Worm (Caenorhabditis elegans) whole organism, young adult: Measurements from ENCODE around the gene gop-1.

Experiments used
- B0035.1 ChIP-seq: sonication (generic microtip); optimal IDR thresholded peaks from 2 replicates; lab custom pipeline; 2016; ENCODE audit warnings: missing genetic modification characterization, mild to moderate bottlenecking, missing compliant biosample characterization, missing genotype, missing genetic modification reagents
- C17E4.6 ChIP-seq: fragments of 200-800 bp; sonication (Bioruptor generic); IDR thresholded peaks from 2 replicates; pipeline ENCODE4 v1.3.6; 2022; ENCODE audit warnings: missing genetic modification reagents, missing genetic modification characterization, missing compliant biosample characterization
- F10E7.11 ChIP-seq: sonication (generic microtip); optimal IDR thresholded peaks from 2 replicates; lab custom pipeline; 2017; ENCODE audit warnings: mild to moderate bottlenecking, missing genetic modification characterization, moderate library complexity, missing compliant biosample characterization
- F23B12.7 ChIP-seq: sonication (generic microtip); optimal IDR thresholded peaks from 2 replicates; lab custom pipeline; 2017; ENCODE audit warnings: missing genetic modification characterization, mild to moderate bottlenecking, missing compliant biosample characterization, antibody characterized with exemption, moderate library complexity; ENCODE audit not compliant: insufficient read depth
- K12H6.12 ChIP-seq: fragments of 200-800 bp; sonication (Bioruptor generic); optimal IDR thresholded peaks from 2 replicates; lab custom pipeline; 2018; ENCODE audit warnings: mild to moderate bottlenecking, missing genetic modification characterization, missing compliant biosample characterization
- Y53F4B.3 ChIP-seq: fragments of 200-800 bp; sonication (Bioruptor generic); IDR thresholded peaks from 2 replicates; pipeline ENCODE4 v1.3.6; 2022; ENCODE audit warnings: missing genetic modification reagents, missing genetic modification characterization, missing compliant biosample characterization
- Y67H2A.10 ChIP-seq: fragments of 200-800 bp; sonication (Bioruptor generic); conservative IDR thresholded peaks from 2 replicates; pipeline ENCODE4 v1.3.6; 2022; ENCODE audit warnings: missing genetic modification reagents, missing genetic modification characterization, missing compliant biosample characterization
- ZK185.1 ChIP-seq: sonication (generic microtip); optimal IDR thresholded peaks from 2 replicates; lab custom pipeline; 2016; ENCODE audit warnings: mild to moderate bottlenecking, missing genetic modification characterization, missing compliant biosample characterization; ENCODE audit not compliant: poor library complexity, severe bottlenecking
- attf-5 ChIP-seq: fragments of 200-800 bp; sonication (Bioruptor generic); optimal IDR thresholded peaks from 2 replicates; lab custom pipeline; 2018; ENCODE audit warnings: mild to moderate bottlenecking, missing genetic modification characterization, missing compliant biosample characterization
- bed-1 ChIP-seq: fragments of 200-800 bp; sonication (Bioruptor generic); IDR thresholded peaks from 2 replicates; pipeline ENCODE4 v1.3.6; 2022; ENCODE audit warnings: missing genetic modification reagents, missing genetic modification characterization, missing compliant biosample characterization
- bed-2 ChIP-seq: fragments of 200-800 bp; sonication (Bioruptor generic); IDR thresholded peaks from 2 replicates; pipeline ENCODE4 v1.3.6; 2022; ENCODE audit warnings: missing genetic modification reagents, missing genetic modification characterization, missing compliant biosample characterization
- cebp-1 ChIP-seq, 2 experiments: fragments of 200-800 bp in 1 of 2; sonication (Bioruptor generic) in 1 of 2; sonication (generic microtip) in 1 of 2; IDR thresholded peaks in 1 of 2; optimal IDR thresholded peaks in 1 of 2; 2 replicates each; pipeline versions ENCODE4 v1.3.6 to Lab custom; 2017 to 2022; ENCODE audit warnings: missing compliant biosample characterization in 2 of 2, missing genetic modification characterization in 2 of 2, mild to moderate bottlenecking in 1 of 2, missing genetic modification reagents in 1 of 2, moderate library complexity in 1 of 2
- ceh-100 ChIP-seq: fragments of 200-800 bp; sonication (Bioruptor generic); IDR thresholded peaks from 2 replicates; pipeline ENCODE4 v1.3.6; 2022; ENCODE audit warnings: missing genetic modification reagents, missing genetic modification characterization, missing compliant biosample characterization
- ceh-79 ChIP-seq: sonication (generic microtip); optimal IDR thresholded peaks from 2 replicates; lab custom pipeline; 2017; ENCODE audit warnings: mild to moderate bottlenecking, missing genetic modification characterization, missing compliant biosample characterization
- chd-7 ChIP-seq: sonication (generic microtip); optimal IDR thresholded peaks from 2 replicates; lab custom pipeline; 2016; ENCODE audit warnings: mild to moderate bottlenecking, missing genetic modification characterization, moderate library complexity, missing compliant biosample characterization
- die-1 ChIP-seq: sonication (generic microtip); optimal IDR thresholded peaks from 2 replicates; lab custom pipeline; 2016; ENCODE audit warnings: missing genotype, mild to moderate bottlenecking, missing genetic modification characterization, missing compliant biosample characterization
- efl-1 ChIP-seq: fragments of 150-350 bp; optimal IDR thresholded peaks from 2 replicates; lab custom pipeline; 2014; ENCODE audit warnings: missing biosample characterization, missing genetic modification reagents, missing genetic modification characterization
- egl-18 ChIP-seq: fragments of 200-800 bp; sonication (Bioruptor generic); IDR thresholded peaks from 2 replicates; pipeline ENCODE4 v1.3.6; 2022; ENCODE audit warnings: missing genetic modification reagents, missing genetic modification characterization, missing compliant biosample characterization
- egrh-3 ChIP-seq: fragments of 200-800 bp; sonication (Bioruptor generic); IDR thresholded peaks from 2 replicates; pipeline ENCODE4 v1.3.6; 2022; ENCODE audit warnings: missing genetic modification reagents, missing genetic modification characterization, missing compliant biosample characterization
- ekl-4 ChIP-seq: fragments of 200-800 bp; sonication (Bioruptor generic); IDR thresholded peaks from 2 replicates; pipeline ENCODE4 v1.3.6; 2022; ENCODE audit warnings: missing genetic modification reagents, missing genetic modification characterization, missing compliant biosample characterization
- fkh-3 ChIP-seq: sonication (generic microtip); optimal IDR thresholded peaks from 2 replicates; lab custom pipeline; 2016; ENCODE audit warnings: mild to moderate bottlenecking, missing genetic modification characterization, missing compliant biosample characterization
- hmg-1.2 ChIP-seq: fragments of 200-800 bp; sonication (Bioruptor generic); IDR thresholded peaks from 2 replicates; pipeline ENCODE4 v1.3.6; 2022; ENCODE audit warnings: missing genetic modification reagents, missing genetic modification characterization, missing compliant biosample characterization
- hmg-20 ChIP-seq: fragments of 200-800 bp; sonication (Bioruptor generic); IDR thresholded peaks from 2 replicates; pipeline ENCODE4 v1.3.6; 2022; ENCODE audit warnings: missing genetic modification reagents, missing genetic modification characterization, missing compliant biosample characterization
- hrde-1 ChIP-seq: sonication (generic microtip); optimal IDR thresholded peaks from 2 replicates; lab custom pipeline; 2016; ENCODE audit warnings: missing genetic modification characterization, mild to moderate bottlenecking, missing compliant biosample characterization, moderate library complexity, missing genotype, missing genetic modification reagents, borderline replicate concordance
- lin-40 ChIP-seq: sonication (generic microtip); optimal IDR thresholded peaks from 2 replicates; lab custom pipeline; 2016; ENCODE audit warnings: missing genetic modification characterization, mild to moderate bottlenecking, missing compliant biosample characterization, missing genotype, missing genetic modification reagents
- lin-54 ChIP-seq: fragments of 200-800 bp; sonication (Bioruptor generic); optimal IDR thresholded peaks from 2 replicates; lab custom pipeline; 2018; ENCODE audit warnings: mild to moderate bottlenecking, missing genetic modification characterization, missing compliant biosample characterization
- lsl-1 ChIP-seq: fragments of 200-800 bp; sonication (Bioruptor generic); optimal IDR thresholded peaks from 2 replicates; lab custom pipeline; 2018; ENCODE audit warnings: mild to moderate bottlenecking, missing genetic modification characterization, moderate library complexity, missing compliant biosample characterization
- madf-3 ChIP-seq: fragments of 200-800 bp; sonication (Bioruptor generic); IDR thresholded peaks from 2 replicates; pipeline ENCODE4 v1.3.6; 2022; ENCODE audit warnings: missing genetic modification reagents, missing genetic modification characterization, missing compliant biosample characterization
- nfya-2 ChIP-seq: fragments of 200-800 bp; sonication (Bioruptor generic); IDR thresholded peaks from 2 replicates; pipeline ENCODE4 v1.3.6; 2022; ENCODE audit warnings: missing genetic modification reagents, missing genetic modification characterization, missing compliant biosample characterization
- nhr-120 ChIP-seq: fragments of 200-800 bp; sonication (Bioruptor generic); IDR thresholded peaks from 2 replicates; pipeline ENCODE4 v1.3.6; 2022; ENCODE audit warnings: missing genetic modification characterization, missing compliant biosample characterization
- nhr-80 ChIP-seq: sonication (generic microtip); optimal IDR thresholded peaks from 2 replicates; lab custom pipeline; 2016; ENCODE audit warnings: missing genetic modification characterization, missing compliant biosample characterization
- pha-4 ChIP-seq: fragments of 150-350 bp; sonication (generic microtip); optimal IDR thresholded peaks from 2 replicates; lab custom pipeline; 2014; ENCODE audit warnings: missing biosample characterization, missing genetic modification reagents, missing genetic modification characterization
- sdz-38 ChIP-seq: sonication (generic microtip); optimal IDR thresholded peaks from 2 replicates; lab custom pipeline; 2016; ENCODE audit warnings: missing genotype, missing genetic modification characterization, missing compliant biosample characterization
- sea-2 ChIP-seq: fragments of 200-800 bp; sonication (Bioruptor generic); IDR thresholded peaks from 2 replicates; pipeline ENCODE4 v1.3.6; 2022; ENCODE audit warnings: missing genetic modification characterization, missing compliant biosample characterization
- tbp1 ChIP-seq: fragments of 200-800 bp; sonication (Bioruptor generic); optimal IDR thresholded peaks from 2 replicates; lab custom pipeline; 2018; ENCODE audit warnings: mild to moderate bottlenecking, missing genetic modification characterization, missing compliant biosample characterization
- tlf-1 ChIP-seq: fragments of 200-800 bp; sonication (Bioruptor generic); optimal IDR thresholded peaks from 2 replicates; lab custom pipeline; 2018; ENCODE audit warnings: mild to moderate bottlenecking, missing genetic modification characterization, missing compliant biosample characterization
- unc-130 ChIP-seq: sonication (generic microtip); optimal IDR thresholded peaks from 2 replicates; lab custom pipeline; 2016; ENCODE audit warnings: missing genetic modification reagents, missing genetic modification characterization, missing compliant biosample characterization
- unc-62 ChIP-seq: fragments of 150-350 bp; optimal IDR thresholded peaks from 2 replicates; lab custom pipeline; 2014; ENCODE audit warnings: missing biosample characterization, missing genetic modification reagents, missing genetic modification characterization
- ztf-18 ChIP-seq: sonication (generic microtip); optimal IDR thresholded peaks from 2 replicates; lab custom pipeline; 2016; ENCODE audit warnings: missing genotype, mild to moderate bottlenecking, missing genetic modification characterization, missing compliant biosample characterization
- ztf-25 ChIP-seq: fragments of 200-800 bp; sonication (Bioruptor generic); IDR thresholded peaks from 2 replicates; pipeline ENCODE4 v1.3.6; 2022; ENCODE audit warnings: missing genetic modification reagents, missing genetic modification characterization, missing compliant biosample characterization
- ztf-3 ChIP-seq: fragments of 200-800 bp; sonication (Bioruptor generic); optimal IDR thresholded peaks from 2 replicates; lab custom pipeline; 2018; ENCODE audit warnings: mild to moderate bottlenecking, missing genetic modification characterization, missing compliant biosample characterization

The gop-1 gene

DNA sequence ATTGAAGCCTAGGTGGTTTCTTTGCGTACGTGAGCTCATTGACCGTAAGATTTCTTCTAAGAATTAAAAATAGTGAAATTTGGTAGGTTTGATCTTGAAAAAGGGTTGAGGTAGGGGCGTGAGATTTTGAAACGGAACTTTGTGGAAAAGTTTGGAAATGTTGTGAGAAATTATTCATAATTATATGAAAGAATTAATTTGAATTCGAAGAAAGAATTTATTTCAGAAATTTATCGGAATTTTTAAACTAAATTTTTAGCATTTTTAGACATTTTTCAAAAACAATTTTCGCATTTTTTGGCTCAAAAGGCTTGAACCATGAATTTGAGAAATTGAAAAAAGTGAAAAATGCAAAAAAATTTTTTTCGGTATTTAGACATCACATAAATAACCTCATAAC, 40.1 kb upstream of the gop-1 start:
- TF ChIP-seq attf-5 (GFP tag; lab: Kevin White, UChicago) (no peak), ekl-4 (GFP tag; lab: Robert Waterston, UW) (no peak), fkh-3 (tag; lab: Kevin White, UChicago) (no peak), egrh-3 (GFP tag; lab: Robert Waterston, UW) (no peak), F10E7.11 (no peak), nfya-2 (GFP tag; lab: Robert Waterston, UW) (no peak), unc-130 (GFP tag; lab: Kevin White, UChicago) (no peak), Y53F4B.3 (GFP tag; lab: Robert Waterston, UW) (no peak), tlf-1 (GFP tag; lab: Kevin White, UChicago) (no peak)

DNA sequence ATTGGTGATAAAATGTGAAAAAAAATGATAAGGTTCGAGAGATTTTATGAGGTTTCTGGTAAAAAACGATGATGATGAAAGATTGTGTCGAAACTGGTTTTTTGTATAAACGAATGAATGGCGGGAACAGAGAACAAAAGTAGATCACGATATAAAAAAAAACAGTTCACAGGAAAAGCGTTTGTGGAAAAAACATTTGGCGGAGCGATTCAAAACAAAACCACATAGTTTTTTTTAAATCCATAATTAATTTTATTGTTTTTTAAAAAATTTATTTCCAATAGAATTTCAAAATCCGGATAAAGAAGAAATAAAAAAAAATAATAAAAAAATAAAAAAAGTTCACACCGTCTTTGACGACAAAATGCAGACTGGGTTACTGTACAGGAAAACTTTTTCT, 38.9 kb upstream of the gop-1 start, which contains the start of gene ZC155.4:
Gene ZC155.4 (minus strand): TSS at position 101 of the 400 bp plus-strand sequence.
- no peak for TF ChIP-seq ztf-18
- peak; percentile 42 for TF ChIP-seq efl-1 (GFP tag; lab: Kevin White, UChicago)
- TF ChIP-seq lsl-1 (GFP tag; lab: Kevin White, UChicago), result peak; percentile 67
- TF ChIP-seq madf-3 (GFP tag; lab: Robert Waterston, UW), result no peak

DNA sequence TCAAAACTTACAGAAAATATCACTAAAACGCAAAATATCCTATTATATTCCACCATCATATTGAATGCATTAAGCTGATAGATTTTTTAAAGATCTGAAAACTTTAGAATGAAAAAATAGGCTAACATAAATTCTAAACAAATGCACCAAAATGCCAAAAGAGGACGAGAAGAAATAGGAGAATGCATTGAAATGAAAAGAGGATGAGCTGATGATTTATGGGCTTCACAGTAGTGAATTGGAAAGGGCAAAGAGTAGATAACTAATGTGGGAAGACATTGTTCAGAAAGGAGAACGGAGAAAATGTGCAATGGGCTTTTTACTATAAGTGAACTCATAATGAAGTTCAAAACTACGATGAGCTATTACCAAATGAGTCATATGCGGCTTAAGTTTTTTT, 36.7 kb upstream of the gop-1 start, which contains the start of gene cutl-19:
Gene cutl-19 (minus strand): TSS at position 101 of the 400 bp plus-strand sequence.
- TF ChIP-seq C17E4.6 (GFP tag; lab: Robert Waterston, UW), result no peak
- TF ChIP-seq lin-40 (tag; lab: Kevin White, UChicago), result no peak
- TF ChIP-seq F10E7.11, result no peak
- no peak for TF ChIP-seq cebp-1 (GFP tag; IDR thresholded peaks at IDR 0.05; lab: Robert Waterston, UW)
- TF ChIP-seq cebp-1 (tag; optimal IDR thresholded peaks at IDR 0.05; lab: Kevin White, UChicago), result no peak
- no peak for TF ChIP-seq K12H6.12 (tag; lab: Kevin White, UChicago)
- TF ChIP-seq die-1, result no peak
- TF ChIP-seq bed-2 (GFP tag; lab: Robert Waterston, UW), result no peak

DNA sequence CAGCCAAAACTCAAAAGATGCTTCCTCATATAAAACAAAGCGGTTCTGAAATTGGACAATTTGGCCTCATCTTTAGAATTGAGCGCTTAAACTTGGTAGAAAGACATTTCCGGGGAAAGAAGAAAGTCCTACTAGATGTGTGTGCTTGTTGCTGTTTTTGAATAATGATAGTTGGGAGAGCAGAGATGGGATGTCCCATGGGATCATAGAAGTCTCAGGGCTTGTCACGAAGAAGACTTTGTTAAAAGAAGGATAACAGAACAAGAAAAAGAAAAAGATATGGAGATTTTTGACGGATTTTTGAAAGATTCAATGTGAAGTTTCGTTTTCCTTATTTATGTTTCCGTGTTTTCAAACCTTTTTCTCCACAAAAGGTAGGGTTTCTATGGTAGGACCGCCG, 35.6 kb upstream of the gop-1 start, which contains the start of gene ZC155.2:
Gene ZC155.2 (plus strand): TSS at position 301 of the 400 bp plus-strand sequence.
- no peak for TF ChIP-seq pha-4 (tag; lab: Kevin White, UChicago)
- TF ChIP-seq ceh-100 (GFP tag; lab: Robert Waterston, UW), result no peak
- no peak for TF ChIP-seq nhr-120 (GFP tag; lab: Robert Waterston, UW)
- TF ChIP-seq tbp1 (GFP tag; lab: Kevin White, UChicago), result no peak
- TF ChIP-seq F23B12.7, result no peak
- no peak for TF ChIP-seq unc-62 (GFP tag; lab: Kevin White, UChicago)
- no peak for TF ChIP-seq ztf-25
- no peak for TF ChIP-seq sea-2 (GFP tag; lab: Robert Waterston, UW)
- no peak for TF ChIP-seq die-1
- no peak for TF ChIP-seq egl-18 (GFP tag; lab: Robert Waterston, UW)
- TF ChIP-seq, all 124 proteins: peak for 0

DNA sequence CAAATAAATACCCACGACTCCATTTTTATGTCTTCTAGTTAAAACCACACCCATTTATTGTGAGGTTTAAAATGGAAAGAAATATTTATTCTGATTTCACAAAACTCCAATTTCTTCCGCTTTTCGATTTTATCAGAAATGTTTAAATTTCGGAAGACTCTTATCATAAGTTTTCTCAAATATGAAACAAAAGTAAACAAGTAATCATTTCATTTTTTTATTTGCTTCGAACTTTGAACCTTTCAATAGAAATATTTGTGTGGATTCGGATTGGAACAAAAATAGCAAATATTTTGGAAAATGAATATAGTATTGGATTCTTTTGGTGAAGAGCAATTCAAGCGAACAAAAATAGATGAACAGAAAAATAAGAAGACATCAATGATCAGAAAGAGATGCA, 32.4 kb upstream of the gop-1 start:
- no peak for TF ChIP-seq hmg-1.2 (GFP tag; lab: Robert Waterston, UW)

DNA sequence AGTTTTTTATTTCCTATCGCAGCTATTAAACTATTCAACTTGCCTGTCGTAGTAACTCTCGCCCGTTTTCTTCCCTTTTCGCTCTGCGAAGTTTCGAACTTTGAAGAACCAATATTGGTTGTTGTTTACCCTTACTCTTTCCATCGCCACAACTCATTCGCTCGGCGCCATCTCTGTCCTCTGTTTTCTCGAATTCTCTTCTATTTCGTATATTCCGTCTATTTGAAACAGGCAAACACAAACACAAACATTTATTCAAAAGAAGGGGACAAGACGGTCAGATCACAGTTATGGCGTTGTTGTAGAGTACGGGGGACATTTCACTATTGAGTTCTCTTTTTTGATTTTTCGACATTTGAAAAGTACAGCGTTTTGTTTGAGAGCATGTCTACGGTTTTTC, 31.5 kb upstream of the gop-1 start:
- TF ChIP-seq unc-62 (GFP tag; lab: Kevin White, UChicago) (no peak), bed-1 (no peak), hmg-20 (no peak), B0035.1 (tag; lab: Kevin White, UChicago) (no peak), lin-40 (tag; lab: Kevin White, UChicago) (no peak), sdz-38 (tag; lab: Kevin White, UChicago) (no peak), hrde-1 (tag; lab: Kevin White, UChicago) (no peak), egrh-3 (GFP tag; lab: Robert Waterston, UW) (no peak), chd-7 (tag; lab: Kevin White, UChicago) (no peak), ZK185.1 (tag; lab: Kevin White, UChicago) (no peak), Y67H2A.10 (GFP tag; lab: Robert Waterston, UW) (no peak), nhr-80 (tag; lab: Kevin White, UChicago) (no peak), ztf-3 (GFP tag; lab: Kevin White, UChicago) (no peak), ceh-79 (no peak), lin-54 (no peak)
